Worm (Caenorhabditis elegans): ENCODE results near the gene T09F5.2.

T09F5.2 gene

ce11 chrV:15199768-15200167, 49.0 kb downstream of the T09F5.2 start, which contains the start of gene Y75B12B.10:
Y75B12B.10 (plus strand) TSS chrV:15200068.
- TF ChIP-seq sea-1 (GFP tag; conservative IDR thresholded peaks at IDR 0.05) (no peak), ets-7 (tag; optimal IDR thresholded peaks at IDR 0.05) (no peak), hnd-1 (tag; optimal IDR thresholded peaks at IDR 0.05) (no peak), tbx-11 (GFP tag; IDR thresholded peaks at IDR 0.05) (no peak), ceh-13 (GFP tag; optimal IDR thresholded peaks at IDR 0.05) (no peak), aly-1 (tag; optimal IDR thresholded peaks at IDR 0.05) (no peak), tbx-37 (GFP tag; conservative IDR thresholded peaks at IDR 0.05) (no peak), flt-1 (GFP tag; IDR thresholded peaks at IDR 0.05) (no peak)
